Worm (Caenorhabditis elegans): Measurements from ENCODE around the gene F48B9.1.

Gene F48B9.1

ce11 chrX:2212712-2213111 is 32.0 kb downstream of the F48B9.1 start:
- TF ChIP-seq nhr-43 (tag; optimal IDR thresholded peaks at IDR 0.05; ENCODE audit: poor library complexity, severe bottlenecking) (no peak), lin-15B (tag; optimal IDR thresholded peaks at IDR 0.05) (no peak), unc-39 (tag; optimal IDR thresholded peaks at IDR 0.05) (no peak), elt-1 (tag; optimal IDR thresholded peaks at IDR 0.05) (no peak), nhr-237 (tag; optimal IDR thresholded peaks at IDR 0.05) (no peak), mdl-1 (tag; optimal IDR thresholded peaks at IDR 0.05) (no peak), lsy-12 (tag; optimal IDR thresholded peaks at IDR 0.05) (no peak), nhr-11 (tag; optimal IDR thresholded peaks at IDR 0.05) (no peak), ceh-9 (tag; optimal IDR thresholded peaks at IDR 0.05) (no peak), nhr-76 (tag; optimal IDR thresholded peaks at IDR 0.05) (no peak), nfya-1 (tag; optimal IDR thresholded peaks at IDR 0.05; ENCODE audit: insufficient read depth) (no peak), skn-1 (tag; optimal IDR thresholded peaks at IDR 0.05) (no peak), nhr-28 (tag; optimal IDR thresholded peaks at IDR 0.05) (no peak), R02D3.7 (tag; optimal IDR thresholded peaks at IDR 0.05) (no peak), daf-12 (tag; optimal IDR thresholded peaks at IDR 0.05) (no peak), nhr-77 (tag; optimal IDR thresholded peaks at IDR 0.05) (no peak)

- peak; percentile 41 for TF ChIP-seq nhr-25 (tag; optimal IDR thresholded peaks at IDR 0.05)
- TF ChIP-seq elt-2 (tag; optimal IDR thresholded peaks at IDR 0.05): peak; percentile 13
- peak; percentile 27 for TF ChIP-seq nhr-23 (tag; optimal IDR thresholded peaks at IDR 0.05)
- no peak for TF ChIP-seq pqm-1 (tag; optimal IDR thresholded peaks at IDR 0.05)
Measured at ce11 chrX:2213400-2214362, 33.0 kb downstream of the F48B9.1 start.

- TF ChIP-seq skn-1 (tag; optimal IDR thresholded peaks at IDR 0.05) (no peak), lsy-12 (tag; optimal IDR thresholded peaks at IDR 0.05) (no peak), ztf-4 (tag; optimal IDR thresholded peaks at IDR 0.05) (no peak), nhr-23 (tag; optimal IDR thresholded peaks at IDR 0.05) (peak; percentile 77), unc-62 (GFP tag; optimal IDR thresholded peaks at IDR 0.05) (no peak), nhr-76 (tag; optimal IDR thresholded peaks at IDR 0.05) (no peak), fkh-10 (GFP tag; optimal IDR thresholded peaks at IDR 0.05) (no peak), ceh-9 (tag; optimal IDR thresholded peaks at IDR 0.05) (no peak), nhr-67 (tag; optimal IDR thresholded peaks at IDR 0.05) (no peak)
Measured at ce11 chrX:2214454-2214853, 33.8 kb downstream of the F48B9.1 start.

ce11 chrX:2215108-2215507 is 34.4 kb downstream of the F48B9.1 start:
- TF ChIP-seq ceh-9 (tag; optimal IDR thresholded peaks at IDR 0.05) (no peak), fos-1 (tag; optimal IDR thresholded peaks at IDR 0.05) (no peak), nhr-11 (tag; optimal IDR thresholded peaks at IDR 0.05) (no peak), egl-5 (tag; optimal IDR thresholded peaks at IDR 0.05) (no peak), nhr-23 (tag; optimal IDR thresholded peaks at IDR 0.05) (no peak), elt-2 (tag; optimal IDR thresholded peaks at IDR 0.05) (peak; percentile 57), elt-3 (tag; optimal IDR thresholded peaks at IDR 0.05) (peak in 2 of 3 experiments; percentile 76 to 86), pha-4 (tag; optimal IDR thresholded peaks at IDR 0.05) (peak; percentile 22), elt-1 (tag; optimal IDR thresholded peaks at IDR 0.05) (no peak), ceh-28 (tag; optimal IDR thresholded peaks at IDR 0.05) (no peak), mdl-1 (tag; optimal IDR thresholded peaks at IDR 0.05) (peak; percentile 1), nfya-1 (tag; optimal IDR thresholded peaks at IDR 0.05; ENCODE audit: insufficient read depth) (peak; percentile 22), pqm-1 (tag; optimal IDR thresholded peaks at IDR 0.05) (peak; percentile 1), nhr-25 (tag; optimal IDR thresholded peaks at IDR 0.05) (peak; percentile 32), nhr-43 (tag; optimal IDR thresholded peaks at IDR 0.05; ENCODE audit: poor library complexity, severe bottlenecking) (peak; percentile 43), hmg-11 (tag; optimal IDR thresholded peaks at IDR 0.05) (no peak)

ce11 chrX:2216242-2216641 is 35.6 kb downstream of the F48B9.1 start:
- TF ChIP-seq nhr-67 (tag; optimal IDR thresholded peaks at IDR 0.05): no peak
- no peak for TF ChIP-seq aly-2 (tag; optimal IDR thresholded peaks at IDR 0.05)
- no peak for TF ChIP-seq nhr-77 (tag; optimal IDR thresholded peaks at IDR 0.05)
- TF ChIP-seq mml-1 (tag; optimal IDR thresholded peaks at IDR 0.05): no peak
- no peak for TF ChIP-seq jun-1 (tag; optimal IDR thresholded peaks at IDR 0.05)
- TF ChIP-seq nhr-28 (tag; optimal IDR thresholded peaks at IDR 0.05): no peak
- TF ChIP-seq nhr-23 (tag; optimal IDR thresholded peaks at IDR 0.05): no peak
- TF ChIP-seq nhr-237 (tag; optimal IDR thresholded peaks at IDR 0.05): no peak
- TF ChIP-seq elt-1 (tag; optimal IDR thresholded peaks at IDR 0.05): no peak
- TF ChIP-seq R02D3.7 (tag; optimal IDR thresholded peaks at IDR 0.05): no peak
